Worm (Caenorhabditis elegans) whole organism, mixed stage, embryonic: Measurements from ENCODE around the gene nas-18.

ENCODE experiments used
- M03D4.4 ChIP-seq: sonication (generic microtip); optimal IDR thresholded peaks from 2 replicates; lab custom pipeline; 2017; ENCODE audit warnings: mild to moderate bottlenecking, missing genetic modification characterization, missing compliant biosample characterization
- bed-3 ChIP-seq: fragments of 200-800 bp; sonication (Bioruptor generic); optimal IDR thresholded peaks from 3 replicates; lab custom pipeline; 2018; ENCODE audit warnings: mild to moderate bottlenecking, missing genetic modification characterization, moderate library complexity, missing compliant biosample characterization
- blmp-1 ChIP-seq: fragments of 150-350 bp; optimal IDR thresholded peaks from 2 replicates; lab custom pipeline; 2014; ENCODE audit warnings: missing biosample characterization, missing genetic modification characterization
- ceh-83 ChIP-seq: fragments of 200-800 bp; sonication (Bioruptor generic); optimal IDR thresholded peaks from 2 replicates; lab custom pipeline; 2018; ENCODE audit warnings: mild to moderate bottlenecking, missing genetic modification characterization, missing compliant biosample characterization
- ces-1 ChIP-seq: fragments of 150-350 bp; optimal IDR thresholded peaks from 2 replicates; lab custom pipeline; 2014; ENCODE audit warnings: missing biosample characterization, missing genetic modification reagents, missing genetic modification characterization
- cnd-1 ChIP-seq: fragments of 200-800 bp; sonication (Bioruptor generic); optimal IDR thresholded peaks from 2 replicates; lab custom pipeline; 2018; ENCODE audit warnings: mild to moderate bottlenecking, missing genetic modification characterization, missing compliant biosample characterization
- drap-1 ChIP-seq: fragments of 200-800 bp; sonication (Bioruptor generic); optimal IDR thresholded peaks from 3 replicates; lab custom pipeline; 2018; ENCODE audit warnings: mild to moderate bottlenecking, missing genetic modification characterization, missing compliant biosample characterization
- elt-1 ChIP-seq: sonication (generic microtip); optimal IDR thresholded peaks from 2 replicates; lab custom pipeline; 2017; ENCODE audit warnings: missing genetic modification characterization, mild to moderate bottlenecking, missing compliant biosample characterization, antibody characterized with exemption, moderate library complexity, borderline replicate concordance; ENCODE audit not compliant: insufficient read depth
- elt-3 ChIP-seq: fragments of 150-350 bp; optimal IDR thresholded peaks from 2 replicates; lab custom pipeline; 2014; ENCODE audit warnings: missing biosample characterization, missing genetic modification characterization
- flh-1 ChIP-seq: fragments of 200-800 bp; sonication (Bioruptor generic); optimal IDR thresholded peaks from 2 replicates; lab custom pipeline; 2018; ENCODE audit warnings: mild to moderate bottlenecking, missing genetic modification characterization, moderate library complexity, missing compliant biosample characterization
- ham-2 ChIP-seq: fragments of 200-800 bp; sonication (Bioruptor generic); optimal IDR thresholded peaks from 2 replicates; lab custom pipeline; 2018; ENCODE audit warnings: mild to moderate bottlenecking, missing genetic modification characterization, missing compliant biosample characterization
- hlh-1 ChIP-seq: fragments of 150-350 bp; optimal IDR thresholded peaks from 2 replicates; lab custom pipeline; 2014; ENCODE audit warnings: missing biosample characterization, missing genetic modification reagents, missing genetic modification characterization
- lin-13 ChIP-seq: fragments of 150-350 bp; optimal IDR thresholded peaks from 2 replicates; lab custom pipeline; 2014; ENCODE audit warnings: missing biosample characterization, missing genetic modification characterization
- lin-32 ChIP-seq: fragments of 200-800 bp; sonication (Bioruptor generic); optimal IDR thresholded peaks from 2 replicates; lab custom pipeline; 2018; ENCODE audit warnings: mild to moderate bottlenecking, missing genetic modification characterization, missing compliant biosample characterization
- lsy-2 ChIP-seq: fragments of 150-350 bp; optimal IDR thresholded peaks from 2 replicates; lab custom pipeline; 2014; ENCODE audit warnings: missing biosample characterization, missing genetic modification characterization
- mep-1 ChIP-seq: fragments of 150-350 bp; optimal IDR thresholded peaks from 2 replicates; lab custom pipeline; 2017; ENCODE audit warnings: missing biosample characterization, missing genetic modification reagents, missing genetic modification characterization, inconsistent platforms
- mls-2 ChIP-seq: sonication (generic microtip); optimal IDR thresholded peaks from 2 replicates; lab custom pipeline; 2016; ENCODE audit warnings: mild to moderate bottlenecking, missing genetic modification characterization, moderate library complexity, missing compliant biosample characterization
- nhr-2 ChIP-seq: fragments of 150-350 bp; optimal IDR thresholded peaks from 2 replicates; lab custom pipeline; 2014; ENCODE audit warnings: missing biosample characterization, missing genetic modification characterization
- nhr-237 ChIP-seq: fragments of 150-350 bp; optimal IDR thresholded peaks from 2 replicates; lab custom pipeline; 2014; ENCODE audit warnings: missing biosample characterization, missing genetic modification characterization
- nhr-28 ChIP-seq: fragments of 150-350 bp; optimal IDR thresholded peaks from 2 replicates; lab custom pipeline; 2014; ENCODE audit warnings: missing biosample characterization, missing genetic modification characterization
- nhr-76 ChIP-seq: sonication (generic microtip); optimal IDR thresholded peaks from 2 replicates; lab custom pipeline; 2017; ENCODE audit warnings: missing biosample characterization, missing genetic modification characterization
- snpc-4 ChIP-seq: fragments of 150-350 bp; optimal IDR thresholded peaks from 2 replicates; lab custom pipeline; 2014; ENCODE audit warnings: missing biosample characterization, missing genetic modification characterization
- sptf-1 ChIP-seq: sonication (generic microtip); optimal IDR thresholded peaks from 2 replicates; lab custom pipeline; 2017; ENCODE audit warnings: mild to moderate bottlenecking, missing genetic modification characterization, moderate library complexity, missing compliant biosample characterization
- tbx-8 ChIP-seq: fragments of 200-800 bp; sonication (Bioruptor generic); optimal IDR thresholded peaks from 2 replicates; lab custom pipeline; 2018; ENCODE audit warnings: mild to moderate bottlenecking, missing genetic modification characterization, moderate library complexity, missing compliant biosample characterization
- unc-120 ChIP-seq: sonication (generic microtip); optimal IDR thresholded peaks from 2 replicates; lab custom pipeline; 2017; ENCODE audit warnings: missing genetic modification characterization, missing compliant biosample characterization; ENCODE audit not compliant: poor library complexity, severe bottlenecking
- unc-39 ChIP-seq: fragments of 150-350 bp; optimal IDR thresholded peaks from 2 replicates; lab custom pipeline; 2014; ENCODE audit warnings: missing biosample characterization, missing genetic modification characterization
- unc-62 ChIP-seq: fragments of 150-350 bp; optimal IDR thresholded peaks from 2 replicates; lab custom pipeline; 2014; ENCODE audit warnings: missing biosample characterization, missing genetic modification reagents, missing genetic modification characterization
- zip-8 ChIP-seq: fragments of 150-350 bp; optimal IDR thresholded peaks from 2 replicates; lab custom pipeline; 2014; ENCODE audit warnings: missing biosample characterization, missing genetic modification characterization
- ztf-11 ChIP-seq: fragments of 150-350 bp; optimal IDR thresholded peaks from 2 replicates; lab custom pipeline; 2014; ENCODE audit warnings: missing biosample characterization, missing genetic modification characterization

nas-18 gene

DNA sequence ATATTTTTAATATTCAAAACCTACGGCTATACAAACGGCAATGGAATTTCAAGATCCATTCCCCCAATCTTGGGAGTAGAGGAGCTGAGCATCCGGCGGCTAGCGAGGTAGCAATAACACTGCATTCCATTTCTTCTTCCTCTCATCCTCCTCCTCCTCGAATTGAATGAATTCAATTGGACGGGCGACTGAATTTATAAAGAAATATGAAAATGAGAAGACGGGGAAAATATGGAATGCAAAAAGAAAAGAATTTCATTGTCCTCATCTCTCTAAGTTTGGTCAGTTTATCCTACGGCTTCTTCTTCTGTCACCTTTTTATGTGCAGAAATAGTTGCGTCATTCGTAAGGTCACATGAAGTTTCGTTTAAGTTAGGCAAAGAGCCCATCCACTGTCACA is 40.2 kb downstream of the nas-18 start:
- no peak for TF ChIP-seq ceh-83
- TF ChIP-seq blmp-1 (tag; lab: Kevin White, UChicago): no peak
- TF ChIP-seq zip-8 (tag; lab: Kevin White, UChicago): peak; percentile 47
- peak; percentile 67 for TF ChIP-seq ces-1 (GFP tag; lab: Kevin White, UChicago)

DNA sequence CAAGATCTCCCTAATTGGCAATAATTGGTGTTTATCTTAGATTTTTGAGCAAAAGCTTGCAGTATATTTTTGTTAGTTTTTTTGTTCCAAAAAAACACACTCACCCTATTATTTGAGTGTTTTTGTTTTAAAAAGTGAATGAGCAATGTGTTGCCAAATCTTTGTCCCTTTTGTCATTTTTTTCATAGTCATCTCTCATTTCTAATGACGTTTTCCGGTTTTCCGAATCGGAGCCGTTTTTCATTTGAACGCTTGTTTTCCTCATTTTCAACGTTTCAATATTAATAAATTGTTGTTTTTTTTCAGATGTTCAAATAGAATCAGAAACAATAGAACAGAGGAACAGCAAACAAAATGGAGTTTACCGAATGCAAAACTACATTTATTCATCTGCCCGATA is 42.2 kb downstream of the nas-18 start, which contains the start of gene dmsr-1:
Gene dmsr-1 (plus strand): TSS at position 301 of the 400 bp plus-strand sequence.
- TF ChIP-seq lin-13 (tag; lab: Kevin White, UChicago) (no peak), nhr-28 (tag; lab: Kevin White, UChicago) (no peak), elt-1 (no peak), blmp-1 (tag; lab: Kevin White, UChicago) (no peak)

DNA sequence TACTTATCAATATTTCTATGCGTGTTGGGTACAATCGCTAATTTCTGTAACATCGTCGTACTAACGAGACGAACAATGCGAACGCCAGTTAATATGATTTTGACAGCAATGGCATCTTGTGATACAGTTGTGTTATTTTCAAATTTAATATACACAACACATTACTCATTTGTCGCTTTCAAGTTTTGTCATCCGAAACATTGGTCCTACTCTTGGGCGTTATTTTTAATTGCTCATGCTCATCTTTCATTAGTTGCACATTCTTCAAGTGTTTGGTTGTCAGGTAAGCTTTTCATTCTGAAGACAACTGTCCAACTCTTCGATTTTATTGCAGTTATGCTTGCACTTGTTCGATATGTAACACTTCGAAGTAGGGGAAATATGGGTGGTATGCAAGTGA is 43.0 kb downstream of the nas-18 start:
- TF ChIP-seq elt-3 (tag; lab: Kevin White, UChicago) (no peak), zip-8 (tag; lab: Kevin White, UChicago) (no peak), M03D4.4 (tag; lab: Kevin White, UChicago) (no peak), unc-39 (tag; lab: Kevin White, UChicago) (no peak), lsy-2 (tag; lab: Kevin White, UChicago) (no peak), flh-1 (GFP tag; lab: Kevin White, UChicago) (no peak), sptf-1 (tag; lab: Kevin White, UChicago) (no peak), drap-1 (GFP tag; lab: Kevin White, UChicago) (no peak), cnd-1 (tag; lab: Kevin White, UChicago) (no peak), bed-3 (GFP tag; lab: Kevin White, UChicago) (no peak), snpc-4 (tag; lab: Kevin White, UChicago) (no peak), lin-32 (no peak)

DNA sequence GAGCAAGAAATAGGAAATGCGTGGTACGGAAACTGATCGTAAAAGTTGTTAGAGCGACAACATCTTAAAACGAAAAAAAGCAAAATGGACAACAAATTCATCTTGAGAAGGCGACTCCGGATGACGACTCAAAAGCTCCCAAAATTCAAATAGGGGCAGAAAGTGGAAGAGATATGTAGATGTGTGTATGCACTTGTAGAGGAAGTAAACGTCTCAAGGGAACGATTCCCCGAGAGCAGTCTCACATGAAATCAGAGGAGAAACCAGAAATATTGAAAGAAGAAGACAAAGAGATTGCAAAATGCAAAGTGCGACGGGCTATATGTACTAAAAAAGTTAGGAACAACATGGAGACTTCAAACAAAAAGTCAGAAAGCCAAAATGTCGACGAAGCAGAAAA is 47.3 kb downstream of the nas-18 start, which contains the start of gene F57B7.2:
Gene F57B7.2 (minus strand): TSS at position 101 of the 400 bp plus-strand sequence.
- TF ChIP-seq elt-3 (tag; lab: Kevin White, UChicago) (no peak), ham-2 (GFP tag; lab: Kevin White, UChicago) (no peak), nhr-76 (tag; lab: Kevin White, UChicago) (no peak), unc-39 (tag; lab: Kevin White, UChicago) (no peak), ztf-11 (tag; lab: Kevin White, UChicago) (no peak)
- TF ChIP-seq, all 35 proteins: peak for 0

DNA sequence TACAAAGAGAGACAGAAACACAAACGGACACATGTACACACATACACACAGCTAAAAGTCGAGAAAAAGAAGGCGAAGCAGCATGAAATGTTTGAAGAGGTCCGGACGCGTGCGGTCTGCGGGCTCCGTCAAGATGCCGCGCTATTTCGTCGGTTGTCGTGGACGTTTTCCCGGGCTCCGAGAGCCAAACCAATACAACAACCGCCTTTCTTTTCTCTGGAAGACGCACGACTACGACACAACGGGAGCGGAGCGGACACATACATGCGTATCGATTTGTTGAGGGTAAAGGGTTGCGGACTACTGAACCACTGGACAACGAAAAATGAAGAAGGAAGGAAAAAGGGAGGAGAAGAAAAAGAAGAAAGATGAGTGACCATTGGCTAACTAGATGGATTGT is 49.1 kb downstream of the nas-18 start:
- TF ChIP-seq nhr-237 (tag; lab: Kevin White, UChicago): no peak
- no peak for TF ChIP-seq cnd-1 (tag; lab: Kevin White, UChicago)
- no peak for TF ChIP-seq nhr-2 (tag; lab: Kevin White, UChicago)
- peak; percentile 44 for TF ChIP-seq ces-1 (GFP tag; lab: Kevin White, UChicago)
- TF ChIP-seq mls-2 (tag; lab: Kevin White, UChicago): peak; percentile 4
- peak; percentile 4 for TF ChIP-seq M03D4.4 (tag; lab: Kevin White, UChicago)
- TF ChIP-seq unc-120 (tag; lab: Kevin White, UChicago): no peak
- no peak for TF ChIP-seq nhr-76 (tag; lab: Kevin White, UChicago)
- TF ChIP-seq mep-1 (tag; lab: Kevin White, UChicago): no peak
- TF ChIP-seq tbx-8: no peak
- TF ChIP-seq zip-8 (tag; lab: Kevin White, UChicago): no peak
- no peak for TF ChIP-seq ztf-11 (tag; lab: Kevin White, UChicago)
- no peak for TF ChIP-seq unc-62 (GFP tag; lab: Kevin White, UChicago)
- no peak for TF ChIP-seq lin-32
- no peak for TF ChIP-seq ceh-83
- TF ChIP-seq drap-1 (GFP tag; lab: Kevin White, UChicago): peak; percentile 12

DNA sequence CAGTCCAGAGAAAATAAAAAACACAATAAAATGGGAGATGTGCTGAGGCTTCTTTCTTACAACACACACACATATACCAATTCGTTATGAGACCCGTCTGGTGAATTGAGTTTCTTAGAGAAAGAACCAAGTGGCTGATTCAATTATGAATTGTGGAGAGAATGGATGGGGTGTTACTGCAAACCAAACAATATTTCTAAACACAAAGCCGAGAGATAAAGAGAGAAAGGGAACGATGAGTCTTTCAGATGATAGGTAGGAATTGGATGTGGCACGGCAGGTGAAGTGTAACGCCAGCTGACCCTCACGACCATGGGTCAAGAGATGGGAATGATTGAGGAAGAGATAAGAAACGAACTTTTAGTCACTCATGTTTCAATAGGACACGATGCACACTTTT is 50.1 kb downstream of the nas-18 start, which contains the start of gene mig-17:
Gene mig-17 (plus strand): TSS at position 389 of the 400 bp plus-strand sequence.
- TF ChIP-seq hlh-1: peak; percentile 91
- no peak for TF ChIP-seq mep-1 (tag; lab: Kevin White, UChicago)
- TF ChIP-seq unc-62 (GFP tag; lab: Kevin White, UChicago): peak; percentile 12
- TF ChIP-seq ces-1 (GFP tag; lab: Kevin White, UChicago): peak; percentile 94
